Worm (Caenorhabditis elegans): ENCODE measurements around the gene zyg-1.
A peak's percentile ranks its signal among the peaks of the same experiment; 100 is the strongest.

The zyg-1 gene

DNA sequence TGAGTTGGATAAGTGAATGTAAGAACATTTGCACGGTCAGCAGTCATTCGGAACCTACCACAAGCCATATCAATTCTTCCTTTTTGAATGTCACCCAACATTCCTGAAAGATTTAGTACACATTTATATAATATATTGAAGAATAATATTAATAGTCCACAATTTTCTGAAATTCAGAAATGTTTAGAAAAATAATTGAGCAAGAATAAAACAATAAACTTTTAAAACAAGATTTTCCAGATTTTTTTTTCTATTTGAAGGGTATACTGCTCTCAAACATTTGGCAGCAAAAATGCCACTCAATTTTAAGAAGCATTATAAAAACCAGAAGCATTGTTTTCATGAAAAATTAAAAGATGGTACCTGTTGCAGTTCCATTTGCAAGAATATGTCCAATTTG lies 12.7 kb upstream of the zyg-1 start, which contains the start of gene F59E12.8 (continued):
- no peak for TF ChIP-seq ztf-28 (GFP tag; IDR thresholded peaks at IDR 0.05)

DNA sequence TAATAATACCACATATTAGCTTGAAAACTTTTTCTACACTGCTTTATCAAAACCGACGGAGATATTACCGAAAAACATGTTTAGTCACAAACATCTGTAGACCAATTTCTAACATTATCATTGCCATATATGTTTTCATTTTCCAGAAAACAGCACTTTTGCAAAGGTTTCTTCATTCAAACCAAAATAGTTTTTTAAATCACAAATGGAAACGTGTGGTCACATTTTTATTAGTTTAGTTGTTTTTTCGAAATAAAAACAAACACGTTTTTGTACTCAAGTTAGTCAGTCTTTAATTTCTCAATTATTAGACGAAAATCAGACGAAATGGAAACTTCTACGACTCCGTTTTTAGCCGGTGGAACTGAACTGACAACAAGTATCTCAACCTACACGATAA lies 11.5 kb upstream of the zyg-1 start, which contains the start of gene F59E12.3:
F59E12.3 (plus strand) TSS at position 301 of the 400 bp plus-strand sequence.
- TF ChIP-seq attf-5 (GFP tag; optimal IDR thresholded peaks at IDR 0.05) (no peak), F57C9.4 (tag; optimal IDR thresholded peaks at IDR 0.05) (no peak), nhr-80 (tag; optimal IDR thresholded peaks at IDR 0.05) (no peak), C17E4.6 (GFP tag; IDR thresholded peaks at IDR 0.05) (no peak)

DNA sequence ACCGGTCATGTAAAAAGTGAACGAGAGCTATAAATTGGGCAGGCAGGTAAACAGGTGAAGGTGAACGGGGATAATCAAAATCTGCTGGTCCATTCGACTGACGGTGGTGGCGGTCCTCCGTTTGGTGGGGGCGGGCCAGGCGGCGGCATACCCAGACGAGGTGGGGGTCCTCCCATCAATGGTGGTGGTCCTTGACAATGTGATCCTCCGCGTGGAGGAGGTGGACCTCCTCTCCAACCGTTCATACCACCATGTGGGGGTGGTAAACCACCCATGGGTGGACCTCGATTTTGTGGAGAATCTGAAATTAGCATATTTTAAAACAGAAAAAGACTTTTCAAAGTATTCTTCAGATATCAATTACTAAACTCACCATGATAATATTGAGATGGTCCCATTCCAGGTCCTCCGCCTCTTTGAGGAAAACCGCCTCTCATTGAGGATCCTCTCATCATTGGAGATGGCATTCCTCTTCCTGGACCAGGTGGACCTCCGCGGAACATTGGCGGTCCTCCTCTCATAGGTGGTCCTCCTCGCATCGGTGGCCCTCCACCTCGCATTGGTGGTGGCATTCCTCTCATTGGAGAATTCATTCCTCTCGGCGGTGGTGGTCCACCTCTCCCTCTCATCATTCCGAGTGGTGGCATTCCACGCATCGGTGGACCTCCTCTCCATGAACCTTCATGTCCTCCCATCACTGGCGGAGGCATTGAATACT lies 9.0 kb upstream of the zyg-1 start:
- peak; percentile 2 for TF ChIP-seq chd-7 (tag; optimal IDR thresholded peaks at IDR 0.05)
- peak; percentile 56 for TF ChIP-seq zfh-2 (GFP tag; conservative IDR thresholded peaks at IDR 0.05)
- no peak for TF ChIP-seq nfyb-1 (GFP tag; IDR thresholded peaks at IDR 0.05)

DNA sequence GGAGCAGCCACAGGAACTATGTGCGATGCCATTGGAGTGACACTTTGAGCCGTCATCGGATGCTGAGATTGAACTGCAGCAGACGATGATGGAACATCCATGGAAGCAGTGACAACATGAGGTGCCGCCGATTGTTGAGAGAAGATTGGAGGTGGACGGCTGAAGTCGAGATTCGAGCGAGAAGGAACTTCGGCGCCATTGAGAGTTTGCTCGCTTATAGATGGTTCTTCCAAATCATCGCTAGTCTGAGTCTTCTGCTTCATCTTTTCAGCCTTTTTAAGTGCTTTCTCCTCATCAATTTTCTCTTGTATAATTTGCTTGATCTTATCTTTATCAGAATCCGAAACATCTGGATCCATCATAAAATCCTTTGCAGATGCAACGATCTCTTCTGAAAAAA lies 7.4 kb upstream of the zyg-1 start:
- no peak for TF ChIP-seq snpc-1.1 (tag; optimal IDR thresholded peaks at IDR 0.05; ENCODE audit: insufficient read depth)
- TF ChIP-seq mcd-1 (GFP tag; IDR thresholded peaks at IDR 0.05): 0 out of 2 replicates have a peak, but pooled peaks have one; percentile 12
- TF ChIP-seq dpl-1 (GFP tag; optimal IDR thresholded peaks at IDR 0.05): no peak
- no peak for TF ChIP-seq F37B4.10 (GFP tag; IDR thresholded peaks at IDR 0.05)
- no peak for TF ChIP-seq rcor-1 (GFP tag; IDR thresholded peaks at IDR 0.05)
- TF ChIP-seq Y53F4B.3 (GFP tag; IDR thresholded peaks at IDR 0.05): no peak
- no peak for TF ChIP-seq T07F8.4 (tag; optimal IDR thresholded peaks at IDR 0.05)
- peak; percentile 43; the same call in 1 of the 2 replicates for TF ChIP-seq zfh-2 (GFP tag; conservative IDR thresholded peaks at IDR 0.05)
- TF ChIP-seq lin-54 (GFP tag; optimal IDR thresholded peaks at IDR 0.05): no peak
- no peak for TF ChIP-seq Y56A3A.18 (GFP tag; IDR thresholded peaks at IDR 0.05)
- no peak for TF ChIP-seq nhr-80 (tag; optimal IDR thresholded peaks at IDR 0.05)
- no peak for TF ChIP-seq atf-7 (tag; optimal IDR thresholded peaks at IDR 0.05)
- TF ChIP-seq madf-3 (GFP tag; IDR thresholded peaks at IDR 0.05): no peak
- no peak for TF ChIP-seq lir-1 (GFP tag; conservative IDR thresholded peaks at IDR 0.05)
- TF ChIP-seq hlh-12 (tag; optimal IDR thresholded peaks at IDR 0.05): no peak
- TF ChIP-seq ceh-91 (GFP tag; IDR thresholded peaks at IDR 0.05): no peak
- no peak for TF ChIP-seq xnd-1 (tag; optimal IDR thresholded peaks at IDR 0.05)
- no peak for TF ChIP-seq F57C9.4 (tag; optimal IDR thresholded peaks at IDR 0.05)

DNA sequence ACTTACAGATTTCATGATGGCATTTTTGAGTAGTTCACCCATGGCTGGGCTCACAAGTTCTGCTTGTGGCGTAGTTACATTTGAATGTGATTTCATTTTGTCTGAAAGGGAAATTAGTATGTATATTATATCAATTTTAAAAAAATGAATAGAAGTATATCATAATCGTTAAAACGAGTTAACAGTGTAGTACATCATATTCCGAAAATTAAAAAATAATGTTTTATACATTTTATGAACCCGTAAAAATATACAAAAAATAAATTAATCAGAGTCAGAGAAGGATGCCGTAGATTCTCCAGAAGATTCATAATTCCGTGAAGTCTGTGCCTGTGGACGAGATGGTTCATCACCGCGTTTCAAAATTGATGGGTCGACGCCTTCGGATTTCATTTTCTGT lies 2.6 kb upstream of the zyg-1 start, which contains the start of gene F59E12.9:
F59E12.9 (minus strand) TSS at position 101 of the 400 bp plus-strand sequence.
- TF ChIP-seq ztf-25 (GFP tag; IDR thresholded peaks at IDR 0.05): no peak
- TF ChIP-seq rcor-1 (GFP tag; IDR thresholded peaks at IDR 0.05): no peak
- no peak for TF ChIP-seq mxl-1 (tag; optimal IDR thresholded peaks at IDR 0.05)

DNA sequence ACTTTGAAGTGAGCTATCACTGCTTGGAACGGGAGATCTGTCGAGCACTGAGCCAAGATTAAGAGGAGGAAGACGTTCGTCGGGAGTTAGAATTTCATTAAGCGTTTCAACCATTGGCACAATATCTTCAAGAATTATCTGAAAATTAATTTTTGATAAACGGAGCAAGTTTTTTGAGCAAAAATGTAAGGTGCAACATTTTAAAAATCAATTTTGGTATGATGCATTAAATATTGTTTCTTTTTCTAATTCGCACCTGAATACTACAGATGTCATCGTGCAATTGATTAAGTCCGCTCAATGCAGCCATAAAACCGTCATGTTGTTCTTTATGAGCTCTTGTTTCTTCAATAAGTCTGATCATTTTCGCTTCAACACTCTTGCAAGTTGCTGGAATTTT lies 1.3 kb upstream of the zyg-1 start, which contains the start of gene ddl-1:
ddl-1 (minus strand) TSS at position 101 of the 400 bp plus-strand sequence.
- TF ChIP-seq Y79H2A.3 (GFP tag; conservative IDR thresholded peaks at IDR 0.05): no peak
- TF ChIP-seq ceh-27 (GFP tag; optimal IDR thresholded peaks at IDR 0.05): no peak
- TF ChIP-seq F57C9.4 (tag; optimal IDR thresholded peaks at IDR 0.05): no peak
- TF ChIP-seq tbx-9 (tag; optimal IDR thresholded peaks at IDR 0.05; ENCODE audit: borderline replicate concordance): no peak
- TF ChIP-seq nhr-120 (GFP tag; IDR thresholded peaks at IDR 0.05): no peak
- no peak for TF ChIP-seq F10E7.11 (tag; optimal IDR thresholded peaks at IDR 0.05)
- TF ChIP-seq let-607 (tag; optimal IDR thresholded peaks at IDR 0.05): no peak
- TF ChIP-seq nfyb-1 (GFP tag; IDR thresholded peaks at IDR 0.05): no peak
- TF ChIP-seq sptf-2 (GFP tag; optimal IDR thresholded peaks at IDR 0.05): no peak
- TF ChIP-seq sdz-38 (tag; optimal IDR thresholded peaks at IDR 0.05): no peak
- no peak for TF ChIP-seq nhr-80 (tag; optimal IDR thresholded peaks at IDR 0.05)
- TF ChIP-seq pbrm-1 (GFP tag; IDR thresholded peaks at IDR 0.05): no peak
- no peak for TF ChIP-seq ztf-25 (GFP tag; IDR thresholded peaks at IDR 0.05)
- TF ChIP-seq tlf-1 (GFP tag; optimal IDR thresholded peaks at IDR 0.05): no peak
- no peak for TF ChIP-seq attf-5 (GFP tag; optimal IDR thresholded peaks at IDR 0.05)
- no peak for TF ChIP-seq T07F8.4 (tag; optimal IDR thresholded peaks at IDR 0.05)
- TF ChIP-seq B0261.1 (tag; optimal IDR thresholded peaks at IDR 0.05): no peak
- TF ChIP-seq unc-62 (GFP tag; optimal IDR thresholded peaks at IDR 0.05): no peak

All from whole organism, young adult.